Worm (Caenorhabditis elegans) whole organism, L4/young adult: Measurements from ENCODE around the gene W08F4.10.
"Not testable (repeated sequence)": the region's sequence is repeated elsewhere in the genome, so short reads cannot be mapped to it uniquely, and the experiment has no call there.

Experiments
- W03F9.2 ChIP-seq: fragments of 150-350 bp; optimal IDR thresholded peaks from 2 replicates; lab custom pipeline; 2014; ENCODE audit warnings: missing biosample characterization, missing genetic modification characterization
- dao-5 ChIP-seq: sonication (generic microtip); optimal IDR thresholded peaks from 2 replicates; lab custom pipeline; 2016; ENCODE audit warnings: missing genotype, missing genetic modification characterization, moderate library complexity, missing compliant biosample characterization
- him-1 ChIP-seq: sonication (generic microtip); optimal IDR thresholded peaks from 2 replicates; lab custom pipeline; 2016; ENCODE audit warnings: missing genotype, missing genetic modification reagents, missing genetic modification characterization, missing compliant biosample characterization

W08F4.10 gene

ce11 chrII:602969-603368 is 12.0 kb upstream of the W08F4.10 start:
- TF ChIP-seq him-1 (tag; lab: Kevin White, UChicago) (no peak), dao-5 (tag; lab: Kevin White, UChicago) (no peak), W03F9.2 (tag; lab: Kevin White, UChicago) (no peak)

- no peak for TF ChIP-seq dao-5 (tag; lab: Kevin White, UChicago)
Measured at ce11 chrII:602020-602419, 11.0 kb upstream of the W08F4.10 start, which contains the start of gene nhl-3. Gene nhl-3, minus strand, starts transcription at chrII:602120.

- TF ChIP-seq W03F9.2 (tag; lab: Kevin White, UChicago) = no peak
- TF ChIP-seq him-1 (tag; lab: Kevin White, UChicago) = no peak
- no peak for TF ChIP-seq dao-5 (tag; lab: Kevin White, UChicago)
Measured at ce11 chrII:601305-601704, 10.3 kb upstream of the W08F4.10 start.

ce11 chrII:596702-597101 is 5.7 kb upstream of the W08F4.10 start:
- TF ChIP-seq him-1 (tag; lab: Kevin White, UChicago) = no peak
- TF ChIP-seq dao-5 (tag; lab: Kevin White, UChicago) = no peak
- TF ChIP-seq W03F9.2 (tag; lab: Kevin White, UChicago) = no peak

- TF ChIP-seq W03F9.2, him-1, dao-5 (tag; lab: Kevin White, UChicago): not testable (repeated sequence)
Measured at ce11 chrII:593221-593620, 2.2 kb upstream of the W08F4.10 start, which contains the start of gene W08F4.1. Gene W08F4.1, plus strand, starts transcription at chrII:593521.

ce11 chrII:587533-587932 is 3.5 kb downstream of the W08F4.10 start, which contains the start of gene fbxb-34:
Gene fbxb-34, plus strand, starts transcription at chrII:587833.
- TF ChIP-seq him-1 (tag; lab: Kevin White, UChicago) (no peak), W03F9.2 (tag; lab: Kevin White, UChicago) (no peak), dao-5 (tag; lab: Kevin White, UChicago) (no peak)

ce11 chrII:584321-584848 is 6.6 kb downstream of the W08F4.10 start, which contains the start of the genes W08F4.12 and W08F4.13:
Gene W08F4.12, minus strand, starts transcription at chrII:584421.
Gene W08F4.13, plus strand, starts transcription at chrII:584798.
- TF ChIP-seq dao-5 (tag; lab: Kevin White, UChicago) (no peak), him-1 (tag; lab: Kevin White, UChicago) (no peak), W03F9.2 (tag; lab: Kevin White, UChicago) (no peak)

- TF ChIP-seq dao-5 (tag; lab: Kevin White, UChicago) (no peak), him-1 (tag; lab: Kevin White, UChicago) (no peak), W03F9.2 (tag; lab: Kevin White, UChicago) (no peak)
Measured at ce11 chrII:582649-583048, 8.4 kb downstream of the W08F4.10 start, which contains the start of gene fbxb-14. Gene fbxb-14, minus strand, starts transcription at chrII:582749.

ce11 chrII:581983-582382 is 9.0 kb downstream of the W08F4.10 start:
- TF ChIP-seq W03F9.2 (tag; lab: Kevin White, UChicago) = no peak
- TF ChIP-seq him-1 (tag; lab: Kevin White, UChicago) = no peak
- no peak for TF ChIP-seq dao-5 (tag; lab: Kevin White, UChicago)

- no peak for TF ChIP-seq him-1 (tag; lab: Kevin White, UChicago)
- no peak for TF ChIP-seq W03F9.2 (tag; lab: Kevin White, UChicago)
- no peak for TF ChIP-seq dao-5 (tag; lab: Kevin White, UChicago)
Measured at ce11 chrII:580189-580643, 10.8 kb downstream of the W08F4.10 start, which contains the start of the genes cdc-37 and W08F4.3. Gene cdc-37, minus strand, starts transcription at chrII:580593. Gene W08F4.3, plus strand, starts transcription at chrII:580602.

ce11 chrII:578803-579202 is 12.2 kb downstream of the W08F4.10 start:
- TF ChIP-seq dao-5 (tag; lab: Kevin White, UChicago) = no peak

- TF ChIP-seq W03F9.2 (tag; lab: Kevin White, UChicago) (no peak), dao-5 (tag; lab: Kevin White, UChicago) (no peak), him-1 (tag; lab: Kevin White, UChicago) (no peak)
Measured at ce11 chrII:577632-578031, 13.4 kb downstream of the W08F4.10 start, which contains the start of gene W08F4.7. Gene W08F4.7, minus strand, starts transcription at chrII:577732.

- no peak for TF ChIP-seq dao-5 (tag; lab: Kevin White, UChicago)
- no peak for TF ChIP-seq W03F9.2 (tag; lab: Kevin White, UChicago)
- no peak for TF ChIP-seq him-1 (tag; lab: Kevin White, UChicago)
Measured at ce11 chrII:574064-574463, 16.9 kb downstream of the W08F4.10 start.

ce11 chrII:572010-572409 is 19.0 kb downstream of the W08F4.10 start, which contains the start of gene mlt-8:
Gene mlt-8, minus strand, starts transcription at chrII:572110.
- TF ChIP-seq W03F9.2 (tag; lab: Kevin White, UChicago) (no peak), him-1 (tag; lab: Kevin White, UChicago) (no peak), dao-5 (tag; lab: Kevin White, UChicago) (no peak)
